Worm (Caenorhabditis elegans) whole organism, early embryonic: ENCODE results near the gene unc-43.

Experiments used
- B0310.2 ChIP-seq: sonication (generic microtip); optimal IDR thresholded peaks from 2 replicates; lab custom pipeline; 2016; ENCODE audit warnings: mild to moderate bottlenecking, missing genetic modification characterization, missing compliant biosample characterization
- aly-1 ChIP-seq: sonication (generic microtip); optimal IDR thresholded peaks from 2 replicates; lab custom pipeline; 2016; ENCODE audit warnings: missing genetic modification characterization, missing compliant biosample characterization
- ama-1 ChIP-seq: fragments of 150-350 bp; optimal IDR thresholded peaks from 2 replicates; lab custom pipeline; 2014
- ceh-36 ChIP-seq: sonication (generic microtip); optimal IDR thresholded peaks from 2 replicates; lab custom pipeline; 2016; ENCODE audit warnings: missing genetic modification characterization, inconsistent platforms, missing compliant biosample characterization
- flt-1 ChIP-seq: fragments of 200-800 bp; sonication (Bioruptor generic); IDR thresholded peaks from 2 replicates; pipeline ENCODE4 v1.3.6; 2022; ENCODE audit warnings: missing genetic modification characterization, missing compliant biosample characterization
- hmbx-1 ChIP-seq: sonication (generic microtip); optimal IDR thresholded peaks from 2 replicates; lab custom pipeline; 2016; ENCODE audit warnings: mild to moderate bottlenecking, missing genetic modification characterization, missing compliant biosample characterization
- pes-1 ChIP-seq: fragments of 200-800 bp; sonication (Bioruptor generic); IDR thresholded peaks from 2 replicates; pipeline ENCODE4 v1.3.6; 2022; ENCODE audit warnings: missing genetic modification reagents, missing genetic modification characterization, missing compliant biosample characterization
- tbx-11 ChIP-seq: fragments of 200-800 bp; sonication (Bioruptor generic); IDR thresholded peaks from 2 replicates; pipeline ENCODE4 v1.3.6; 2022; ENCODE audit warnings: missing genetic modification characterization, missing compliant biosample characterization

DNA sequence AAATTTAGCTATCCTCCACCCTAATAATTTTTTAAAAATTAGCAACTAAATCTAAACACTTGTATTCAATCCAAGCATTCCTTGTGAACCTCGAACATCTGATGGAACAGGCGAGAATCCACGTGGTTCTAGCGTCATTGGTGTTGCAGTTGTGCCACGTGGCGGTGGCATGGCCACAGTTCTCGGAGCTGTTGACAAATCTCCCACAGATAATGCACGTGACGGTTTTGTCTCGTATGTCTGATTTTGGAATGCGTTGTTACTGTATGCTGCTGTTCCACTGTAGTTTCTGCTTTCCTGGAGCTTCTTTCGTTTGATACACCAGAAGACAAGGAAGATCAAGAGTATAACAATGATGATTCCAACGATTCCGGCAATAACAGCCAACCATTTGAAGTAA is 54.0 kb downstream of the unc-43 start:
- TF ChIP-seq ama-1 (lab: Kevin White, UChicago) (no peak), hmbx-1 (tag; lab: Kevin White, UChicago) (no peak), B0310.2 (no peak), aly-1 (tag; lab: Kevin White, UChicago) (no peak), flt-1 (GFP tag; lab: Robert Waterston, UW) (no peak), pes-1 (GFP tag; lab: Robert Waterston, UW) (no peak), ceh-36 (tag; lab: Kevin White, UChicago) (no peak), tbx-11 (GFP tag; lab: Robert Waterston, UW) (no peak)
